Worm (Caenorhabditis elegans) whole organism, early embryonic: Measurements from ENCODE around the gene F48C5.2.

Source experiments
- B0310.2 ChIP-seq: sonication (generic microtip); optimal IDR thresholded peaks from 2 replicates; lab custom pipeline; 2016; ENCODE audit warnings: mild to moderate bottlenecking, missing genetic modification characterization, missing compliant biosample characterization
- F13C5.2 ChIP-seq: sonication (generic microtip); optimal IDR thresholded peaks from 2 replicates; lab custom pipeline; 2017; ENCODE audit warnings: mild to moderate bottlenecking, missing genetic modification characterization, inconsistent platforms, missing compliant biosample characterization
- aly-1 ChIP-seq: sonication (generic microtip); optimal IDR thresholded peaks from 2 replicates; lab custom pipeline; 2016; ENCODE audit warnings: missing genetic modification characterization, missing compliant biosample characterization
- ama-1 ChIP-seq: fragments of 150-350 bp; optimal IDR thresholded peaks from 2 replicates; lab custom pipeline; 2014
- ceh-13 ChIP-seq: fragments of 200-800 bp; sonication (Bioruptor generic); optimal IDR thresholded peaks from 2 replicates; lab custom pipeline; 2018; ENCODE audit warnings: mild to moderate bottlenecking, missing genetic modification characterization, missing compliant biosample characterization
- ceh-36 ChIP-seq: sonication (generic microtip); optimal IDR thresholded peaks from 2 replicates; lab custom pipeline; 2016; ENCODE audit warnings: missing genetic modification characterization, inconsistent platforms, missing compliant biosample characterization
- ets-7 ChIP-seq: sonication (generic microtip); optimal IDR thresholded peaks from 2 replicates; lab custom pipeline; 2016; ENCODE audit warnings: missing genotype, missing genetic modification characterization, missing compliant biosample characterization
- flt-1 ChIP-seq: fragments of 200-800 bp; sonication (Bioruptor generic); IDR thresholded peaks from 2 replicates; pipeline ENCODE4 v1.3.6; 2022; ENCODE audit warnings: missing genetic modification characterization, missing compliant biosample characterization
- hmbx-1 ChIP-seq: sonication (generic microtip); optimal IDR thresholded peaks from 2 replicates; lab custom pipeline; 2016; ENCODE audit warnings: mild to moderate bottlenecking, missing genetic modification characterization, missing compliant biosample characterization
- hmg-4 ChIP-seq: fragments of 200-800 bp; sonication (Bioruptor generic); optimal IDR thresholded peaks from 2 replicates; lab custom pipeline; 2018; ENCODE audit warnings: mild to moderate bottlenecking, missing genetic modification characterization, missing compliant biosample characterization
- hnd-1 ChIP-seq: sonication (generic microtip); optimal IDR thresholded peaks from 2 replicates; lab custom pipeline; 2016; ENCODE audit warnings: missing genetic modification characterization, missing compliant biosample characterization
- pes-1 ChIP-seq: fragments of 200-800 bp; sonication (Bioruptor generic); IDR thresholded peaks from 2 replicates; pipeline ENCODE4 v1.3.6; 2022; ENCODE audit warnings: missing genetic modification reagents, missing genetic modification characterization, missing compliant biosample characterization
- scrt-1 ChIP-seq: fragments of 200-800 bp; sonication (Bioruptor generic); IDR thresholded peaks from 2 replicates; pipeline ENCODE4 v1.3.6; 2022; ENCODE audit warnings: missing genetic modification characterization, missing compliant biosample characterization
- sea-1 ChIP-seq: fragments of 200-800 bp; sonication (Bioruptor generic); conservative IDR thresholded peaks from 2 replicates; pipeline ENCODE4 v1.3.6; 2022; ENCODE audit warnings: missing genetic modification characterization, missing compliant biosample characterization
- tbx-11 ChIP-seq: fragments of 200-800 bp; sonication (Bioruptor generic); IDR thresholded peaks from 2 replicates; pipeline ENCODE4 v1.3.6; 2022; ENCODE audit warnings: missing genetic modification characterization, missing compliant biosample characterization
- tbx-37 ChIP-seq: fragments of 200-800 bp; sonication (Bioruptor generic); conservative IDR thresholded peaks from 2 replicates; pipeline ENCODE4 v1.3.6; 2022; ENCODE audit warnings: missing genetic modification reagents, missing genetic modification characterization, missing compliant biosample characterization
- tra-4 ChIP-seq: sonication (generic microtip); optimal IDR thresholded peaks from 2 replicates; lab custom pipeline; 2017; ENCODE audit warnings: missing genetic modification characterization, missing compliant biosample characterization

The F48C5.2 gene

DNA sequence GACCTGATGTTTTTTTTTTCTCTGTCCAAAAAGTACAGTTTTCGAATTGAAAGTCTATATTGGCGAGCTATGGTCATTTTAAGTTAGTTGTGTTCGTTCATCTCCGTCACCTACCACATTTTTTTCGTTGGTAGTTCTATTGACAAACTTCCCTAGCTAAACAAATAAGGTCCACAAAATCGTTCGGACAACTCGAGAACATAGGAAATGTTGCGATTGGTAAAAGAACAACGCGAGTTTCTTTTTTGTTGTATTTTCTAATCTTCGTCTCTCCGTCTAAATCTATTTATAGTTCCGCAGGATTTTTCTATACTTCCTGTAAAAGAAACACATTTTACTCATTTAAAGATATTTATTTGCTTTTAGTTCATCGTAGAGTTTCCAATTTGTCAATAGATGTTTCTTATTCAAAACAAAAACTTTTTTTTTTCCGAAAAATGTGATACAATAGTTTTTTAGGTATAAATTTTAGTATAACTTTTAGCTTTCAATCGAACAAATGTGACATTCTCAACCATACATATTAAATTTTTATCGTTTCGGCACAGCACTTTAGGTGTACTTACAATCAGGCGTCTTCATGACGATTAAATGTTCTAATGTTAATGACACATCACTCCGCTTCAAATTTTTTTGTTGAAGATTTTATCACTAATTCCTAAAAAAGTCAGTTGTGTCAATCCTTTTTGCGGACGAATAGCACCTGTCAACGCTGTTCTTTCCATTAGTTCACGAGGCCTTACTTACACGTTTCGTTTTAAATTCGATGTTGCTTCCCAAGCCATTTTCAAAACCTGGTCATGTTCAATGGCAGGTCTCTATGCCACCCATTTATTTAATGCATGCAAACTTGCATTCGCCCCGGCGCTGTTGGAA is 12.6 kb upstream of the F48C5.2 start:
- TF ChIP-seq scrt-1 (GFP tag; lab: Robert Waterston, UW) (no peak), sea-1 (GFP tag; lab: Robert Waterston, UW) (no peak), aly-1 (tag; lab: Kevin White, UChicago) (no peak), tbx-11 (GFP tag; lab: Robert Waterston, UW) (no peak), ceh-36 (tag; lab: Kevin White, UChicago) (no peak), tra-4 (tag; lab: Kevin White, UChicago) (no peak), B0310.2 (tag; lab: Kevin White, UChicago) (no peak), ama-1 (lab: Kevin White, UChicago) (no peak), ceh-13 (GFP tag; lab: Kevin White, UChicago) (no peak), tbx-37 (GFP tag; lab: Robert Waterston, UW) (no peak), hmg-4 (GFP tag; lab: Kevin White, UChicago) (no peak), flt-1 (GFP tag; lab: Robert Waterston, UW) (no peak), ets-7 (tag; lab: Kevin White, UChicago) (no peak), F13C5.2 (tag; lab: Kevin White, UChicago) (no peak), pes-1 (GFP tag; lab: Robert Waterston, UW) (no peak), hnd-1 (tag; lab: Kevin White, UChicago) (no peak), hmbx-1 (tag; lab: Kevin White, UChicago) (no peak)

DNA sequence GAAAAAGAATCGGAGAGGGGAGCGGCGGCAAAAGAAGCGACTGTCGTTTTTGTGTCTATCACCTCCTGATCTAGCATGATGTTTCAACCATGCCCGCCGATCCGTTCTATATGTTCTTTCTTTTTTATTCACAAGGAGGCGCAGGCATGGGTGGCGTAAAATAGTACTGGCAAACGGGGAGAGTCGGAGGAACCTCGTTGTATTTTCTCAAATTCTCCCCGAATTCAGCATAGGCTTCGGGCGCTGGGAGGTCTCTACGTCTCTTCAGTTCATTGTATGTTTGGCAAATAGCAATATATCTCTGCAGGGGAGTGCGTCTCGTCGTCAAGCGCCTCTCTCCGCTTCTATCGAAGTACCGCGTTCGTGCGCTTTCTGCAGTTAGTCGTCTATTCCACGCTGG is 11.1 kb upstream of the F48C5.2 start, which contains the start of gene lin-14:
lin-14 (plus strand) TSS at position 346 of the 400 bp plus-strand sequence.
- peak; percentile 53 for TF ChIP-seq F13C5.2 (tag; lab: Kevin White, UChicago)
- no peak for TF ChIP-seq tbx-37 (GFP tag; lab: Robert Waterston, UW)
- no peak for TF ChIP-seq ets-7 (tag; lab: Kevin White, UChicago)

DNA sequence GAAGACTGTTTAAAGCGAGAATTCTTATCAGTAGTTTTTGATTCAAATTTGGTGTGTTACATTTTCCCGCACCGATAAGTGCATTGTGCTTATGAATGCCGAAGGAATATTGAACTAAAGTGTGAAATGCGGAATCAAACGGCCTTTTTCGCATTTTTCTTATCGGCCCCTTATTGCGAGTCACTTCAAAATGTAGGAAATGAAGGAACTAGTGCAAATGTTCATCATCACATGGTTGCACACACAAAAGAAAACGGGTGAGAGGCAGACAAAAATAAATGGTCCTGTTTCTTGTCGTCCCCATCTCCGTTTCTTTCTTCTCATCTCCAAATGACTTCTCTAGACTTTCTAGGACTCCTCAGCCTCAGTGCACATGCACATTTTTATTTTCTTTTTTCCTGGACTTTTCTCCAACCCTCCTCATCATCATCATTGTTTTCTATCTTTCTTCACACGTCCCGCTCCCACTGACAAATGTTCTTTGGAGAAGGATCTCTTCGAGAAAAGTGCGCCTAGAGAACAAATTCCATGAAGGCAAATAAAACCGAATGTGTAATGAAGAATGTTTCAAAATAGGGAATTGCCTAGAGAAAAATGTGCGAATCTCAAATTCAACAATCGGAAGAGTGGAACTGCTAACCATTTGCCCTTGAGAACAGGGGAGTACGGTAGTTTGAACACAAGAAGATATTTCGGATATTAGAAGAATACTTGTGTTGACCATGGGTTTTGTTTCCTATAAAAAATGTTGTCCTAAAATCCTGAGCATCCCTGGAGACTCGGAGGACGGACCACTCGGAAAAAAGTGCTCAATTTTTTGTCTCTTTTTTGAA is 10.4 kb upstream of the F48C5.2 start:
- TF ChIP-seq F13C5.2 (tag; lab: Kevin White, UChicago): no peak
- no peak for TF ChIP-seq sea-1 (GFP tag; lab: Robert Waterston, UW)
- TF ChIP-seq ama-1 (lab: Kevin White, UChicago): no peak
- no peak for TF ChIP-seq B0310.2 (tag; lab: Kevin White, UChicago)
- no peak for TF ChIP-seq tra-4 (tag; lab: Kevin White, UChicago)
- TF ChIP-seq hmg-4 (GFP tag; lab: Kevin White, UChicago): no peak

DNA sequence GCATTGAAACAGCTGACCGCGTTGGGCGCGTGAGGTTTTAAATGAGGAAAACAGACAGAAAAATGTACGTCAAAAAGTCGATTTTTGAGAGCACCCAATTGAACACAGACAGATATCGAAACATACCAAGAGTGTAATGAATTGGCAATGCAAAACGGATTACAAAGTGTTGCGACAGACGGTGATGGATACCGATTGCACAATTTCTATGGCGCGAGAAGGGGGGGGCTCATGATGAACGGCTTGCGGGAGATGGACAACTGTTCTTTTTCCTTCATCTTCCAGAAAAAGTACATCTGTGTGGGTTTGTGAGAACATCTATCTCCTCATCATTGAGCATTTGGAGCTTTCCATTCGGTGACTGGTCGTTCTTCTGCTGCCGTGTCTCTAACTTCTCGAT is 9.4 kb upstream of the F48C5.2 start:
- TF ChIP-seq hmg-4 (GFP tag; lab: Kevin White, UChicago): no peak
- no peak for TF ChIP-seq hmbx-1 (tag; lab: Kevin White, UChicago)
- no peak for TF ChIP-seq ceh-36 (tag; lab: Kevin White, UChicago)
- TF ChIP-seq sea-1 (GFP tag; lab: Robert Waterston, UW): no peak
- no peak for TF ChIP-seq B0310.2 (tag; lab: Kevin White, UChicago)
- no peak for TF ChIP-seq tbx-11 (GFP tag; lab: Robert Waterston, UW)
- TF ChIP-seq F13C5.2 (tag; lab: Kevin White, UChicago): no peak
- no peak for TF ChIP-seq flt-1 (GFP tag; lab: Robert Waterston, UW)
- TF ChIP-seq tra-4 (tag; lab: Kevin White, UChicago): no peak
- no peak for TF ChIP-seq aly-1 (tag; lab: Kevin White, UChicago)
- TF ChIP-seq scrt-1 (GFP tag; lab: Robert Waterston, UW): no peak
- no peak for TF ChIP-seq tbx-37 (GFP tag; lab: Robert Waterston, UW)

DNA sequence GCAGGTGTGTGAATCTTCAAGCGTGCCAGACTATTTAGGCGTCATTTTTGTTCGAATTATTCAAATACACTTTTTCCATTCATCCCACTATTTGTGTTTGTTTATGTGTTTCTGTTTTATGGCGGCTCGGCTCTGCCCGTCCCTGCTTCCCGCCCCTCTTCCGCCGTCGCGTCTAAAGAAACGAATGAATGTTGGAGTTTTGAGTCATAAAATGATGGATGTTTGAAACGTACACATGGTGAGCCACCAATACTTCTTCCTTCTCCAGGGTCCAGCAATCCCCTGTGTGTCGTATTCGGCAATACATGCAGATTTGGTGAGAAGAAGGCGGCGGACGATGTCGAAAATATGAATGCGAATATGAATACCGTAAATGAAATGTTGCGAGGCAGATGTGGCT is 8.9 kb upstream of the F48C5.2 start:
- no peak for TF ChIP-seq tbx-37 (GFP tag; lab: Robert Waterston, UW)
- no peak for TF ChIP-seq hmg-4 (GFP tag; lab: Kevin White, UChicago)
- TF ChIP-seq ceh-13 (GFP tag; lab: Kevin White, UChicago): no peak
- no peak for TF ChIP-seq tbx-11 (GFP tag; lab: Robert Waterston, UW)
- no peak for TF ChIP-seq F13C5.2 (tag; lab: Kevin White, UChicago)
- no peak for TF ChIP-seq sea-1 (GFP tag; lab: Robert Waterston, UW)
- TF ChIP-seq hnd-1 (tag; lab: Kevin White, UChicago): no peak
- TF ChIP-seq scrt-1 (GFP tag; lab: Robert Waterston, UW): no peak
- TF ChIP-seq pes-1 (GFP tag; lab: Robert Waterston, UW): no peak
- no peak for TF ChIP-seq tra-4 (tag; lab: Kevin White, UChicago)
- TF ChIP-seq B0310.2 (tag; lab: Kevin White, UChicago): no peak
- no peak for TF ChIP-seq aly-1 (tag; lab: Kevin White, UChicago)
- no peak for TF ChIP-seq flt-1 (GFP tag; lab: Robert Waterston, UW)
- no peak for TF ChIP-seq ama-1 (lab: Kevin White, UChicago)
- no peak for TF ChIP-seq ceh-36 (tag; lab: Kevin White, UChicago)
- TF ChIP-seq ets-7 (tag; lab: Kevin White, UChicago): no peak
- TF ChIP-seq hmbx-1 (tag; lab: Kevin White, UChicago): no peak

DNA sequence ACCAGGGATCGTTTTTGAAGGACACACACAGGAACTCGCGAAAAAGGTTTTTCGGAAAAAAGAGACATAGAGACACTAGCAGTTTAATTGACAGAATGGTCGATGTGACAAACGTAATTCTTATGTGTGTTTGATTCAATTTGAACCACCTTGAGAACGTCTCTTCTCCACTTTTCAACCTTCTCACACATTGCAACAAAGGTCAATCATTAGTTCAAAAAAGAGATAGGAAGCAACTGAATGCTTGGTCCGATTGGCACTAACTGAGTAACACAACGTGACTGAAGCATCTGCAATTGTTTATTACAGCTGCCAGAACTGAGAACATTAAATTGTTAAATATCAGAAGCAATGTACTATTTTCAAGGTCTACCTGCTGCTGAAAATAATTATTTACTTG is 8.0 kb upstream of the F48C5.2 start:
- TF ChIP-seq ceh-13 (GFP tag; lab: Kevin White, UChicago) (no peak), hmbx-1 (tag; lab: Kevin White, UChicago) (no peak), ceh-36 (tag; lab: Kevin White, UChicago) (no peak), flt-1 (GFP tag; lab: Robert Waterston, UW) (no peak), pes-1 (GFP tag; lab: Robert Waterston, UW) (no peak), aly-1 (tag; lab: Kevin White, UChicago) (no peak), tra-4 (tag; lab: Kevin White, UChicago) (no peak), ets-7 (tag; lab: Kevin White, UChicago) (no peak), tbx-37 (GFP tag; lab: Robert Waterston, UW) (no peak), scrt-1 (GFP tag; lab: Robert Waterston, UW) (no peak), B0310.2 (tag; lab: Kevin White, UChicago) (no peak), tbx-11 (GFP tag; lab: Robert Waterston, UW) (no peak), F13C5.2 (tag; lab: Kevin White, UChicago) (no peak)
